Fruit fly (Drosophila melanogaster) Kc167 (cell line): Measurements from ENCODE around the gene Gcat.

ENCODE experiments used
- Myc ChIP-seq: fragments of >200 bp; optimal IDR thresholded peaks from 2 replicates; lab custom pipeline; 2017; ENCODE audit warnings: missing external identifiers
- Sin3A ChIP-seq: fragments of >200 bp; optimal IDR thresholded peaks from 2 replicates; lab custom pipeline; 2018; ENCODE audit warnings: missing external identifiers
- h ChIP-seq: fragments of >200 bp; optimal IDR thresholded peaks from 3 replicates; lab custom pipeline; 2018; ENCODE audit warnings: missing external identifiers
- insv ChIP-seq: fragments of >200 bp; optimal IDR thresholded peaks from 3 replicates; lab custom pipeline; 2018; ENCODE audit warnings: missing external identifiers
- psq ChIP-seq: fragments of >200 bp; optimal IDR thresholded peaks from 2 replicates; lab custom pipeline; 2017; ENCODE audit warnings: missing external identifiers
- ttk ChIP-seq: sonication (Bioruptor generic); optimal IDR thresholded peaks from 2 replicates; lab custom pipeline; 2017; ENCODE audit warnings: missing external identifiers

Gcat gene

dm6 chr3L:11776731-11777130, 23.9 kb downstream of the Gcat start, which contains the start of gene CG14131:
Gene CG14131, plus strand, starts transcription at chr3L:11777073.
- no peak for TF ChIP-seq ttk (lab: Kevin White, UChicago)
- TF ChIP-seq Myc (lab: Kevin White, UChicago) = no peak
- no peak for TF ChIP-seq h
- no peak for TF ChIP-seq Sin3A (lab: Kevin White, UChicago)
- no peak for TF ChIP-seq insv (lab: Kevin White, UChicago)
- TF ChIP-seq psq (lab: Kevin White, UChicago) = no peak

- TF ChIP-seq Sin3A (lab: Kevin White, UChicago) = no peak
- TF ChIP-seq psq (lab: Kevin White, UChicago) = no peak
- TF ChIP-seq ttk (lab: Kevin White, UChicago) = no peak
- no peak for TF ChIP-seq h
These were observed 26.3 kb downstream of the Gcat start, which contains the start of gene Tim13 for dm6 chr3L:11774401-11774800. Gene Tim13, minus strand, starts transcription at chr3L:11774501.

- TF ChIP-seq Sin3A (lab: Kevin White, UChicago) = no peak
- no peak for TF ChIP-seq h
- TF ChIP-seq ttk (lab: Kevin White, UChicago) = no peak
- no peak for TF ChIP-seq psq (lab: Kevin White, UChicago)
- TF ChIP-seq Myc (lab: Kevin White, UChicago) = no peak
- no peak for TF ChIP-seq insv (lab: Kevin White, UChicago)
These were observed 26.9 kb downstream of the Gcat start for dm6 chr3L:11773796-11774195.

dm6 chr3L:11772608-11773017, 28.0 kb downstream of the Gcat start:
- no peak for TF ChIP-seq h
- no peak for TF ChIP-seq Myc (lab: Kevin White, UChicago)
- no peak for TF ChIP-seq ttk (lab: Kevin White, UChicago)

- no peak for TF ChIP-seq insv (lab: Kevin White, UChicago)
- no peak for TF ChIP-seq psq (lab: Kevin White, UChicago)
- TF ChIP-seq Myc (lab: Kevin White, UChicago) = no peak
- TF ChIP-seq Sin3A (lab: Kevin White, UChicago) = no peak
- TF ChIP-seq h = no peak
- TF ChIP-seq ttk (lab: Kevin White, UChicago) = no peak
These were observed 28.6 kb downstream of the Gcat start, which contains the start of gene Muc68D for dm6 chr3L:11772057-11772456. Gene Muc68D, minus strand, starts transcription at chr3L:11772157.

- no peak for TF ChIP-seq insv (lab: Kevin White, UChicago)
- TF ChIP-seq Sin3A (lab: Kevin White, UChicago) = no peak
- TF ChIP-seq psq (lab: Kevin White, UChicago) = no peak
- no peak for TF ChIP-seq ttk (lab: Kevin White, UChicago)
These were observed 34.1 kb downstream of the Gcat start for dm6 chr3L:11766563-11766962.

- no peak for TF ChIP-seq psq (lab: Kevin White, UChicago)
- TF ChIP-seq insv (lab: Kevin White, UChicago) = no peak
- TF ChIP-seq ttk (lab: Kevin White, UChicago) = no peak
- no peak for TF ChIP-seq Sin3A (lab: Kevin White, UChicago)
- TF ChIP-seq Myc (lab: Kevin White, UChicago) = no peak
- no peak for TF ChIP-seq h
These were observed 34.9 kb downstream of the Gcat start, which contains the start of gene loaf for dm6 chr3L:11765695-11766232. Gene loaf, minus strand, starts transcription at chr3L:11766182.

dm6 chr3L:11764930-11765329, 35.7 kb downstream of the Gcat start:
- TF ChIP-seq psq (lab: Kevin White, UChicago) (no peak), ttk (lab: Kevin White, UChicago) (no peak), Sin3A (lab: Kevin White, UChicago) (no peak), Myc (lab: Kevin White, UChicago) (no peak), insv (lab: Kevin White, UChicago) (no peak), h (no peak)

- TF ChIP-seq ttk (lab: Kevin White, UChicago) = no peak
- no peak for TF ChIP-seq h
- no peak for TF ChIP-seq insv (lab: Kevin White, UChicago)
- no peak for TF ChIP-seq Myc (lab: Kevin White, UChicago)
- no peak for TF ChIP-seq Sin3A (lab: Kevin White, UChicago)
- no peak for TF ChIP-seq psq (lab: Kevin White, UChicago)
These were observed 49.7 kb downstream of the Gcat start, which contains the start of gene Gr68a for dm6 chr3L:11751005-11751404. Gene Gr68a, plus strand, starts transcription at chr3L:11751305.
